Fruit fly (Drosophila melanogaster): Measurements from ENCODE around the gene Mrp4.

The Mrp4 gene

DNA sequence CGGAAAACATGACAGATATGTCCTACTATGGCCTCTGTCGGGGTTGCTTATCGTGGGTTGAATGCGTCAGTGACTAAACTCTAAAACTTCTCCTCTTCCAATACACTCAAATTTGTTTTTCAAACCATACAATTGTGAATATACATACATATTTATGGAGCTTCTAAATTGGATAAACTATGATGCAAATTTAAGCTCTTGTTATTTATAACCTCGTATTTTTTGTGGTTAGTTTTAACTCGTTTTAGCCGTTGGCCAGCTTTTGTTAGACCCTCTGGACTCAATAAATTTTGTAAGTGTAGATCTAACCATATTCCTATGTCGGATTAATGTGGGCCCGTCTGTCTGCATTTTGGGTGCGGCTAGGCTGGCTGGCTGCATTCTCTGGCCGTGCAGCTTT is 48.3 kb downstream of the Mrp4 start (continued):
- TF ChIP-seq hbn (GFP tag; IDR thresholded peaks at IDR 0.05; ENCODE audit: partially characterized antibody) (no peak), NFAT (GFP tag; IDR thresholded peaks at IDR 0.05) (no peak), CG6254 (GFP tag; optimal IDR thresholded peaks at IDR 0.05) (peak; percentile 60), zen (tag; optimal IDR thresholded peaks at IDR 0.05) (peak; percentile 33), slou (GFP tag; optimal IDR thresholded peaks at IDR 0.05) (no peak), pzg (GFP tag; optimal IDR thresholded peaks at IDR 0.05) (no peak), CG4360 (GFP tag; IDR thresholded peaks at IDR 0.05) (no peak), CG4820 (GFP tag; optimal IDR thresholded peaks at IDR 0.05) (peak; percentile 44), gro (GFP tag; optimal IDR thresholded peaks at IDR 0.05) (no peak), CG42726 (GFP tag; IDR thresholded peaks at IDR 0.05; ENCODE audit: partially characterized antibody) (no peak), CG10209 (GFP tag; optimal IDR thresholded peaks at IDR 0.05) (peak; percentile 22), wor (GFP tag; IDR thresholded peaks at IDR 0.05) (no peak), scrt (GFP tag; optimal IDR thresholded peaks at IDR 0.05) (no peak), Mes4 (GFP tag; optimal IDR thresholded peaks at IDR 0.05) (peak; percentile 4), YL-1 (GFP tag; optimal IDR thresholded peaks at IDR 0.05) (no peak), CG9727 (GFP tag; optimal IDR thresholded peaks at IDR 0.05) (peak; percentile 55), bcd (GFP tag; optimal IDR thresholded peaks at IDR 0.05) (peak; percentile 17), Atf-2 (GFP tag; optimal IDR thresholded peaks at IDR 0.05) (peak; percentile 26), CG5180 (GFP tag; optimal IDR thresholded peaks at IDR 0.05) (no peak), CG6272 (GFP tag; IDR thresholded peaks at IDR 0.05) (no peak), Six4 (GFP tag; optimal IDR thresholded peaks at IDR 0.05) (peak; percentile 38), stwl (tag; optimal IDR thresholded peaks at IDR 0.05) (peak; percentile 3), CG30020 (tag; optimal IDR thresholded peaks at IDR 0.05) (peak; percentile 10), Sox102F (GFP tag; optimal IDR thresholded peaks at IDR 0.05) (peak; percentile 26), CG8089 (GFP tag; optimal IDR thresholded peaks at IDR 0.05) (peak; percentile 5), caup (GFP tag; optimal IDR thresholded peaks at IDR 0.05; ENCODE audit: severe bottlenecking) (no peak), CG7357 (GFP tag; IDR thresholded peaks at IDR 0.05) (peak; percentile 40; the same call in 1 of the 3 replicates), Hmr (GFP tag; optimal IDR thresholded peaks at IDR 0.05) (no peak), CG32767 (GFP tag; IDR thresholded peaks at IDR 0.05) (no peak), pan (optimal IDR thresholded peaks at IDR 0.05) (no peak), pan (GFP tag; optimal IDR thresholded peaks at IDR 0.05 in 1 of 2, IDR thresholded peaks at IDR 0.05 in 1 of 2) (no peak), onecut (GFP tag; IDR thresholded peaks at IDR 0.05) (0 out of 2 replicates have a peak, but pooled peaks have one; percentile 8), Pdp1 (GFP tag; optimal IDR thresholded peaks at IDR 0.05) (peak in 1 of 2 experiments; percentile 12), CG1603 (tag; optimal IDR thresholded peaks at IDR 0.05) (peak; percentile 58), MBD-R2 (GFP tag; IDR thresholded peaks at IDR 0.05) (no peak), chm (GFP tag; IDR thresholded peaks at IDR 0.05) (peak; percentile 13; the same call in 1 of the 2 replicates), fd96Cb (tag; optimal IDR thresholded peaks at IDR 0.05) (peak; percentile 46), al (GFP tag; IDR thresholded peaks at IDR 0.05) (no peak), Hsf (GFP tag; optimal IDR thresholded peaks at IDR 0.05) (peak; percentile 57), H2.0 (GFP tag; IDR thresholded peaks at IDR 0.05) (0 out of 2 replicates have a peak, but pooled peaks have one; percentile 10), CG2678 (tag; optimal IDR thresholded peaks at IDR 0.05) (peak; percentile 35), zfh1 (GFP tag; IDR thresholded peaks at IDR 0.05) (peak; percentile 60; the same call in 1 of the 3 replicates), chif (GFP tag; optimal IDR thresholded peaks at IDR 0.05) (peak; percentile 3 to 46), twi (tag; optimal IDR thresholded peaks at IDR 0.05) (peak; percentile 24), grau (tag; optimal IDR thresholded peaks at IDR 0.05) (peak; percentile 42), Rx (GFP tag; IDR thresholded peaks at IDR 0.05) (no peak), Drgx (GFP tag; IDR thresholded peaks at IDR 0.05) (peak; percentile 44; the same call in 1 of the 2 replicates), unpg (GFP tag; optimal IDR thresholded peaks at IDR 0.05) (peak; percentile 58), gem (tag; optimal IDR thresholded peaks at IDR 0.05) (peak; percentile 75), pita (GFP tag; optimal IDR thresholded peaks at IDR 0.05) (no peak), jumu (GFP tag; optimal IDR thresholded peaks at IDR 0.05) (peak; percentile 10)
